Worm (Caenorhabditis elegans) whole organism, L2 larva: ENCODE results near the gene mul-1.

Experiments
- C34F6.9 ChIP-seq: fragments of 150-350 bp; optimal IDR thresholded peaks from 2 replicates; lab custom pipeline; 2014; ENCODE audit warnings: missing biosample characterization, missing genetic modification characterization
- F13H6.1 ChIP-seq: sonication (generic microtip); optimal IDR thresholded peaks from 2 replicates; lab custom pipeline; 2016; ENCODE audit warnings: missing genetic modification characterization, missing compliant biosample characterization
- R02D3.7 ChIP-seq: fragments of 150-350 bp; optimal IDR thresholded peaks from 2 replicates; lab custom pipeline; 2014; ENCODE audit warnings: missing biosample characterization, missing genetic modification characterization
- Y55F3AM.14 ChIP-seq: fragments of 200-800 bp; sonication (Bioruptor generic); optimal IDR thresholded peaks from 2 replicates; lab custom pipeline; 2018; ENCODE audit warnings: mild to moderate bottlenecking, missing genetic modification characterization, missing compliant biosample characterization
- ZK546.5 ChIP-seq: sonication (generic microtip); optimal IDR thresholded peaks from 2 replicates; lab custom pipeline; 2017; ENCODE audit warnings: missing biosample characterization, missing genetic modification characterization
- alr-1 ChIP-seq: fragments of 150-350 bp; optimal IDR thresholded peaks from 2 replicates; lab custom pipeline; 2014; ENCODE audit warnings: missing biosample characterization, missing genetic modification characterization
- aly-2 ChIP-seq: fragments of 150-350 bp; optimal IDR thresholded peaks from 2 replicates; lab custom pipeline; 2014; ENCODE audit warnings: missing biosample characterization, missing genetic modification characterization
- ama-1 ChIP-seq: fragments of 150-350 bp; optimal IDR thresholded peaks from 2 replicates; lab custom pipeline; 2018; ENCODE audit warnings: inconsistent platforms
- blmp-1 ChIP-seq: sonication (generic microtip); optimal IDR thresholded peaks from 2 replicates; lab custom pipeline; 2017; ENCODE audit warnings: missing genetic modification characterization, mild to moderate bottlenecking, missing compliant biosample characterization, antibody characterized with exemption, moderate library complexity; ENCODE audit not compliant: insufficient read depth
- ceh-16 ChIP-seq: fragments of 150-350 bp; optimal IDR thresholded peaks from 2 replicates; lab custom pipeline; 2014; ENCODE audit warnings: missing biosample characterization, missing genetic modification characterization
- ceh-82 ChIP-seq: fragments of 150-350 bp; optimal IDR thresholded peaks from 2 replicates; lab custom pipeline; 2014; ENCODE audit warnings: missing biosample characterization, missing genetic modification characterization
- crh-2 ChIP-seq: sonication (generic microtip); optimal IDR thresholded peaks from 2 replicates; lab custom pipeline; 2017; ENCODE audit warnings: missing biosample characterization, missing genetic modification characterization
- dmd-4 ChIP-seq: sonication (generic microtip); optimal IDR thresholded peaks from 2 replicates; lab custom pipeline; 2017; ENCODE audit warnings: missing biosample characterization, missing genetic modification characterization
- egl-27 ChIP-seq: sonication (generic microtip); optimal IDR thresholded peaks from 3 replicates; lab custom pipeline; 2017; ENCODE audit warnings: missing biosample characterization, missing genetic modification reagents, missing genetic modification characterization
- elt-1 ChIP-seq: fragments of 150-350 bp; optimal IDR thresholded peaks from 2 replicates; lab custom pipeline; 2014; ENCODE audit warnings: missing biosample characterization, missing genetic modification characterization
- elt-3 ChIP-seq: sonication (generic microtip); optimal IDR thresholded peaks from 2 replicates; lab custom pipeline; 2017; ENCODE audit warnings: missing biosample characterization, missing genetic modification characterization
- fos-1 ChIP-seq: fragments of 150-350 bp; optimal IDR thresholded peaks from 2 replicates; lab custom pipeline; 2014; ENCODE audit warnings: missing biosample characterization, missing genetic modification characterization
- lin-13 ChIP-seq: fragments of 150-350 bp; optimal IDR thresholded peaks from 2 replicates; lab custom pipeline; 2014; ENCODE audit warnings: missing biosample characterization, missing genetic modification reagents, missing genetic modification characterization
- lin-39 ChIP-seq: fragments of 150-350 bp; optimal IDR thresholded peaks from 2 replicates; lab custom pipeline; 2014; ENCODE audit warnings: missing biosample characterization, missing genetic modification reagents, missing genetic modification characterization
- lsy-2 ChIP-seq, 2 experiments: fragments of 150-350 bp in 1 of 2; sonication (generic microtip) in 1 of 2; optimal IDR thresholded peaks; 2 replicates each; lab custom pipeline; 2014 to 2017; ENCODE audit warnings: missing biosample characterization in 2 of 2, missing genetic modification characterization in 2 of 2
- mab-5 ChIP-seq: fragments of 150-350 bp; optimal IDR thresholded peaks from 2 replicates; lab custom pipeline; 2014; ENCODE audit warnings: missing biosample characterization, missing genetic modification characterization
- mbf-1 ChIP-seq: sonication (generic microtip); optimal IDR thresholded peaks from 2 replicates; lab custom pipeline; 2017; ENCODE audit warnings: missing biosample characterization, missing genetic modification characterization
- mdl-1 ChIP-seq, 2 experiments: fragments of 150-350 bp in 1 of 2; sonication (generic microtip) in 1 of 2; optimal IDR thresholded peaks; 2 replicates each; lab custom pipeline; 2017; ENCODE audit warnings: missing biosample characterization in 2 of 2, missing genetic modification characterization in 2 of 2
- nhr-10 ChIP-seq: sonication (generic microtip); optimal IDR thresholded peaks from 2 replicates; lab custom pipeline; 2017; ENCODE audit warnings: missing biosample characterization, missing genetic modification characterization
- nhr-11 ChIP-seq: fragments of 150-350 bp; optimal IDR thresholded peaks from 2 replicates; lab custom pipeline; 2014; ENCODE audit warnings: missing biosample characterization, missing genetic modification characterization
- nhr-12 ChIP-seq: fragments of 150-350 bp; optimal IDR thresholded peaks from 2 replicates; lab custom pipeline; 2014; ENCODE audit warnings: missing biosample characterization, missing genetic modification characterization
- nhr-129 ChIP-seq: fragments of 150-350 bp; optimal IDR thresholded peaks from 2 replicates; lab custom pipeline; 2014; ENCODE audit warnings: missing biosample characterization, missing genetic modification characterization
- nhr-21 ChIP-seq: fragments of 150-350 bp; optimal IDR thresholded peaks from 2 replicates; lab custom pipeline; 2014; ENCODE audit warnings: missing biosample characterization, missing genetic modification characterization
- nhr-23 ChIP-seq: fragments of 150-350 bp; optimal IDR thresholded peaks from 2 replicates; lab custom pipeline; 2014; ENCODE audit warnings: missing biosample characterization, missing genetic modification reagents, missing genetic modification characterization
- nhr-237 ChIP-seq: fragments of 150-350 bp; optimal IDR thresholded peaks from 2 replicates; lab custom pipeline; 2014; ENCODE audit warnings: missing biosample characterization, missing genetic modification characterization
- nhr-6 ChIP-seq: fragments of 150-350 bp; optimal IDR thresholded peaks from 2 replicates; lab custom pipeline; 2014; ENCODE audit warnings: missing biosample characterization, missing genetic modification characterization
- nhr-77 ChIP-seq: fragments of 150-350 bp; optimal IDR thresholded peaks from 2 replicates; lab custom pipeline; 2014; ENCODE audit warnings: missing biosample characterization, missing genetic modification characterization
- peb-1 ChIP-seq: fragments of 150-350 bp; optimal IDR thresholded peaks from 2 replicates; lab custom pipeline; 2014; ENCODE audit warnings: missing biosample characterization, missing genetic modification characterization
- sem-4 ChIP-seq: fragments of 150-350 bp; optimal IDR thresholded peaks from 2 replicates; lab custom pipeline; 2014; ENCODE audit warnings: missing biosample characterization, missing genetic modification reagents, missing genetic modification characterization
- sma-3 ChIP-seq: sonication (generic microtip); optimal IDR thresholded peaks from 2 replicates; lab custom pipeline; 2016; ENCODE audit warnings: missing genetic modification reagents, missing genetic modification characterization, missing compliant biosample characterization
- sma-9 ChIP-seq, 2 experiments: fragments of 150-350 bp in 1 of 2; sonication (generic microtip) in 1 of 2; optimal IDR thresholded peaks; 2 replicates each; lab custom pipeline; 2014 to 2016; ENCODE audit warnings: missing genetic modification characterization in 2 of 2, mild to moderate bottlenecking in 1 of 2, missing biosample characterization in 1 of 2, missing compliant biosample characterization in 1 of 2, missing genetic modification reagents in 1 of 2, moderate library complexity in 1 of 2
- snpc-4 ChIP-seq: fragments of 150-350 bp; optimal IDR thresholded peaks from 2 replicates; lab custom pipeline; 2014; ENCODE audit warnings: missing biosample characterization, missing genetic modification characterization
- unc-39 ChIP-seq: fragments of 150-350 bp; optimal IDR thresholded peaks from 2 replicates; lab custom pipeline; 2014; ENCODE audit warnings: missing biosample characterization, missing genetic modification characterization
- unc-55 ChIP-seq: fragments of 150-350 bp; sonication (generic microtip); optimal IDR thresholded peaks from 3 replicates; lab custom pipeline; 2014; ENCODE audit warnings: missing biosample characterization, missing genetic modification reagents, missing genetic modification characterization
- unc-62 ChIP-seq: fragments of 150-350 bp; optimal IDR thresholded peaks from 2 replicates; lab custom pipeline; 2014; ENCODE audit warnings: missing biosample characterization, missing genetic modification reagents, missing genetic modification characterization
- zag-1 ChIP-seq: fragments of 150-350 bp; optimal IDR thresholded peaks from 2 replicates; lab custom pipeline; 2014; ENCODE audit warnings: missing biosample characterization, missing genetic modification characterization
- ztf-1 ChIP-seq: fragments of 200-800 bp; sonication (Bioruptor generic); conservative IDR thresholded peaks from 2 replicates; pipeline ENCODE4 v1.3.6; 2022; ENCODE audit warnings: missing genetic modification characterization, missing compliant biosample characterization
- ztf-11 ChIP-seq: sonication (generic microtip); optimal IDR thresholded peaks from 2 replicates; lab custom pipeline; 2017; ENCODE audit warnings: missing biosample characterization, missing genetic modification characterization
- ztf-4 ChIP-seq: fragments of 150-350 bp; optimal IDR thresholded peaks from 2 replicates; lab custom pipeline; 2014; ENCODE audit warnings: missing biosample characterization, missing genetic modification characterization

Gene mul-1

ce11 chrIV:4099773-4100172 lies 23.2 kb downstream of the mul-1 start:
- no peak for TF ChIP-seq ztf-4 (tag; lab: Kevin White, UChicago)
- peak in 1 of 2 experiments; percentile 13 for TF ChIP-seq lsy-2 (tag; optimal IDR thresholded peaks at IDR 0.05; lab: Kevin White, UChicago)
- TF ChIP-seq crh-2 (tag; lab: Kevin White, UChicago), result no peak
- TF ChIP-seq snpc-4 (tag; lab: Kevin White, UChicago), result no peak
- no peak for TF ChIP-seq R02D3.7 (tag; lab: Kevin White, UChicago)
- no peak for TF ChIP-seq sma-9 (GFP tag; optimal IDR thresholded peaks at IDR 0.05; lab: Kevin White, UChicago)
- no peak for TF ChIP-seq sma-9 (tag; optimal IDR thresholded peaks at IDR 0.05; lab: Kevin White, UChicago)
- no peak for TF ChIP-seq mab-5 (tag; lab: Kevin White, UChicago)
- TF ChIP-seq nhr-129 (tag; lab: Kevin White, UChicago), result peak; percentile 10
- no peak for TF ChIP-seq lin-39 (tag; lab: Kevin White, UChicago)
- no peak for TF ChIP-seq aly-2 (tag; lab: Kevin White, UChicago)
- no peak for TF ChIP-seq nhr-12
- no peak for TF ChIP-seq C34F6.9
- TF ChIP-seq nhr-21, result no peak
- TF ChIP-seq zag-1 (tag; lab: Kevin White, UChicago), result no peak
- no peak for TF ChIP-seq blmp-1 (tag; lab: Kevin White, UChicago)

ce11 chrIV:4096940-4097339 lies 26.0 kb downstream of the mul-1 start:
- TF ChIP-seq mab-5 (tag; lab: Kevin White, UChicago) (no peak), nhr-129 (tag; lab: Kevin White, UChicago) (peak; percentile 26)

- TF ChIP-seq lsy-2 (tag; optimal IDR thresholded peaks at IDR 0.05; lab: Kevin White, UChicago) (no peak), snpc-4 (tag; lab: Kevin White, UChicago) (no peak), ztf-11 (tag; lab: Kevin White, UChicago) (no peak), unc-55 (peak; percentile 0)
- TF ChIP-seq, all 48 proteins: peak for 1
Measured at ce11 chrIV:4094364-4094763, 28.6 kb downstream of the mul-1 start.

ce11 chrIV:4093087-4093486 lies 29.9 kb downstream of the mul-1 start:
- peak; percentile 96 for TF ChIP-seq crh-2 (tag; lab: Kevin White, UChicago)
- TF ChIP-seq nhr-11 (tag; lab: Kevin White, UChicago), result no peak
- TF ChIP-seq lsy-2 (tag; optimal IDR thresholded peaks at IDR 0.05; lab: Kevin White, UChicago), result peak; percentile 62 to 83
- no peak for TF ChIP-seq nhr-10 (tag; lab: Kevin White, UChicago)
- no peak for TF ChIP-seq aly-2 (tag; lab: Kevin White, UChicago)
- no peak for TF ChIP-seq nhr-12
- no peak for TF ChIP-seq ztf-1 (GFP tag; lab: Robert Waterston, UW)
- TF ChIP-seq ceh-16, result no peak
- peak; percentile 84 for TF ChIP-seq unc-55
- TF ChIP-seq mdl-1 (tag; optimal IDR thresholded peaks at IDR 0.05; lab: Kevin White, UChicago), result peak in 1 of 2 experiments; percentile 58
- peak; percentile 54 for TF ChIP-seq zag-1 (tag; lab: Kevin White, UChicago)
- TF ChIP-seq nhr-77 (tag; lab: Kevin White, UChicago), result no peak
- TF ChIP-seq unc-62, result no peak
- peak; percentile 4 for TF ChIP-seq nhr-237
- peak; percentile 55 for TF ChIP-seq ztf-4 (tag; lab: Kevin White, UChicago)
- TF ChIP-seq mab-5 (tag; lab: Kevin White, UChicago), result peak; percentile 23
- TF ChIP-seq ZK546.5 (tag; lab: Kevin White, UChicago), result no peak
- TF ChIP-seq ztf-11 (tag; lab: Kevin White, UChicago), result no peak
- no peak for TF ChIP-seq elt-3 (tag; lab: Kevin White, UChicago)
- no peak for TF ChIP-seq R02D3.7 (tag; lab: Kevin White, UChicago)
- peak; percentile 54 for TF ChIP-seq sem-4 (tag; lab: Kevin White, UChicago)
- peak; percentile 78 for TF ChIP-seq C34F6.9
- TF ChIP-seq Y55F3AM.14 (GFP tag; lab: Kevin White, UChicago), result peak; percentile 26
- TF ChIP-seq nhr-21, result peak; percentile 57
- no peak for TF ChIP-seq mbf-1
- TF ChIP-seq lin-39 (tag; lab: Kevin White, UChicago), result no peak
- TF ChIP-seq nhr-23, result no peak
- TF ChIP-seq blmp-1 (tag; lab: Kevin White, UChicago), result no peak
- no peak for TF ChIP-seq elt-1 (tag; lab: Kevin White, UChicago)
- TF ChIP-seq nhr-6 (tag; lab: Kevin White, UChicago), result peak; percentile 44
- peak; percentile 49 for TF ChIP-seq snpc-4 (tag; lab: Kevin White, UChicago)
- peak; percentile 89 for TF ChIP-seq sma-9 (GFP tag; optimal IDR thresholded peaks at IDR 0.05; lab: Kevin White, UChicago)
- no peak for TF ChIP-seq sma-9 (tag; optimal IDR thresholded peaks at IDR 0.05; lab: Kevin White, UChicago)
- no peak for TF ChIP-seq peb-1 (tag; lab: Kevin White, UChicago)
- TF ChIP-seq fos-1 (tag; lab: Kevin White, UChicago), result peak; percentile 90
- TF ChIP-seq F13H6.1 (tag; lab: Kevin White, UChicago), result peak; percentile 91
- TF ChIP-seq alr-1 (tag; lab: Kevin White, UChicago), result no peak
- TF ChIP-seq sma-3, result peak; percentile 84
- peak; percentile 66 for TF ChIP-seq lin-13 (GFP tag; lab: Kevin White, UChicago)
- TF ChIP-seq unc-39 (tag; lab: Kevin White, UChicago), result no peak
- peak; percentile 67 for TF ChIP-seq egl-27
- peak; percentile 75 for TF ChIP-seq ceh-82 (tag; lab: Kevin White, UChicago)
- TF ChIP-seq ama-1 (lab: Kevin White, UChicago), result no peak
- no peak for TF ChIP-seq dmd-4 (tag; lab: Kevin White, UChicago)
